Fruit fly (Drosophila melanogaster): ENCODE data around the gene Drsl5.

Gene Drsl5

dm6 chr3L:3300345-3300744 lies 16.2 kb upstream of the Drsl5 start (continued):
- TF ChIP-seq h (GFP tag; optimal IDR thresholded peaks at IDR 0.05) (peak; percentile 83), tai (GFP tag; optimal IDR thresholded peaks at IDR 0.05) (no peak), HLH106 (tag; optimal IDR thresholded peaks at IDR 0.05) (peak; percentile 63), Dif (GFP tag; optimal IDR thresholded peaks at IDR 0.05; ENCODE audit: partially characterized antibody) (no peak), Mio (GFP tag; optimal IDR thresholded peaks at IDR 0.05) (no peak), CG9705 (GFP tag; optimal IDR thresholded peaks at IDR 0.05) (no peak), Sp1 (GFP tag; optimal IDR thresholded peaks at IDR 0.05) (peak; percentile 47)

- TF ChIP-seq ey (GFP tag; optimal IDR thresholded peaks at IDR 0.05), result peak; percentile 76
- peak; percentile 13 for TF ChIP-seq CG32264 (GFP tag; optimal IDR thresholded peaks at IDR 0.05)
- TF ChIP-seq HLH106 (tag; optimal IDR thresholded peaks at IDR 0.05), result peak; percentile 40
- peak; percentile 47 for TF ChIP-seq psq (GFP tag; optimal IDR thresholded peaks at IDR 0.05)
- no peak for TF ChIP-seq dsf (GFP tag; optimal IDR thresholded peaks at IDR 0.05; ENCODE audit: borderline replicate concordance)
- peak; percentile 14 for TF ChIP-seq woc (GFP tag; optimal IDR thresholded peaks at IDR 0.05)
- no peak for TF ChIP-seq N (GFP tag; optimal IDR thresholded peaks at IDR 0.05)
- no peak for TF ChIP-seq Hr78 (GFP tag; optimal IDR thresholded peaks at IDR 0.05)
- no peak for TF ChIP-seq CG9705 (GFP tag; optimal IDR thresholded peaks at IDR 0.05)
- TF ChIP-seq brk (GFP tag; optimal IDR thresholded peaks at IDR 0.05), result peak; percentile 32
- no peak for TF ChIP-seq Myc (optimal IDR thresholded peaks at IDR 0.05)
- TF ChIP-seq Dif (GFP tag; optimal IDR thresholded peaks at IDR 0.05; ENCODE audit: partially characterized antibody), result no peak
- no peak for TF ChIP-seq pan (optimal IDR thresholded peaks at IDR 0.05)
- TF ChIP-seq rgr (GFP tag; optimal IDR thresholded peaks at IDR 0.05), result peak; percentile 79
- TF ChIP-seq Rel (GFP tag; optimal IDR thresholded peaks at IDR 0.05), result no peak
- TF ChIP-seq Rel (tag; optimal IDR thresholded peaks at IDR 0.05), result peak; percentile 8
- TF ChIP-seq lola (GFP tag; optimal IDR thresholded peaks at IDR 0.05), result no peak
- TF ChIP-seq Mio (GFP tag; optimal IDR thresholded peaks at IDR 0.05), result no peak
- TF ChIP-seq h (GFP tag; optimal IDR thresholded peaks at IDR 0.05), result peak; percentile 82
- TF ChIP-seq dmrt93B (GFP tag; optimal IDR thresholded peaks at IDR 0.05), result no peak
- TF ChIP-seq Vsx2 (GFP tag; optimal IDR thresholded peaks at IDR 0.05; ENCODE audit: partially characterized antibody), result no peak
- TF ChIP-seq fru (GFP tag; optimal IDR thresholded peaks at IDR 0.05), result peak; percentile 77
- peak; percentile 45 for TF ChIP-seq Sp1 (GFP tag; optimal IDR thresholded peaks at IDR 0.05)
- peak; percentile 61 for TF ChIP-seq CrebA (GFP tag; optimal IDR thresholded peaks at IDR 0.05; ENCODE audit: borderline replicate concordance)
- no peak for TF ChIP-seq Jra (GFP tag; optimal IDR thresholded peaks at IDR 0.05)
- TF ChIP-seq GATAd (GFP tag; optimal IDR thresholded peaks at IDR 0.05), result no peak
- TF ChIP-seq Abd-B (GFP tag; optimal IDR thresholded peaks at IDR 0.05), result no peak
- TF ChIP-seq sv (GFP tag; optimal IDR thresholded peaks at IDR 0.05), result peak; percentile 86
- TF ChIP-seq Hr83 (GFP tag; optimal IDR thresholded peaks at IDR 0.05; ENCODE audit: poor library complexity, severe bottlenecking), result no peak
- TF ChIP-seq jim (GFP tag; optimal IDR thresholded peaks at IDR 0.05), result no peak
- TF ChIP-seq sage (GFP tag; optimal IDR thresholded peaks at IDR 0.05), result no peak
- peak; percentile 35 for TF ChIP-seq tai (GFP tag; optimal IDR thresholded peaks at IDR 0.05)
- TF ChIP-seq usp (GFP tag; optimal IDR thresholded peaks at IDR 0.05), result no peak
- peak; percentile 50 for TF ChIP-seq br (GFP tag; optimal IDR thresholded peaks at IDR 0.05)
- peak; percentile 68 for TF ChIP-seq OdsH (GFP tag; optimal IDR thresholded peaks at IDR 0.05)
- no peak for TF ChIP-seq dl (GFP tag; optimal IDR thresholded peaks at IDR 0.05; ENCODE audit: insufficient read depth in 1 of 2, partially characterized antibody in 2 of 2)
- no peak for TF ChIP-seq Dfd (GFP tag; optimal IDR thresholded peaks at IDR 0.05)
- TF ChIP-seq foxo (GFP tag; optimal IDR thresholded peaks at IDR 0.05), result peak in 1 of 2 experiments; percentile 82
- TF ChIP-seq Hnf4 (GFP tag; optimal IDR thresholded peaks at IDR 0.05), result peak; percentile 55
Measured at dm6 chr3L:3301171-3301738, 15.3 kb upstream of the Drsl5 start.

- TF ChIP-seq Jra (GFP tag; optimal IDR thresholded peaks at IDR 0.05) (peak; percentile 63), Sp1 (GFP tag; optimal IDR thresholded peaks at IDR 0.05) (peak; percentile 98), Myc (optimal IDR thresholded peaks at IDR 0.05) (peak; percentile 93), Hr83 (GFP tag; optimal IDR thresholded peaks at IDR 0.05; ENCODE audit: poor library complexity, severe bottlenecking) (peak; percentile 83), pan (optimal IDR thresholded peaks at IDR 0.05) (no peak), dsf (GFP tag; optimal IDR thresholded peaks at IDR 0.05; ENCODE audit: borderline replicate concordance) (peak; percentile 43), usp (GFP tag; optimal IDR thresholded peaks at IDR 0.05) (no peak), dmrt93B (GFP tag; optimal IDR thresholded peaks at IDR 0.05) (peak; percentile 92), psq (GFP tag; optimal IDR thresholded peaks at IDR 0.05) (peak; percentile 94), sage (GFP tag; optimal IDR thresholded peaks at IDR 0.05) (peak; percentile 96), Hr78 (GFP tag; optimal IDR thresholded peaks at IDR 0.05) (no peak), ey (GFP tag; optimal IDR thresholded peaks at IDR 0.05) (peak; percentile 91), rgr (GFP tag; optimal IDR thresholded peaks at IDR 0.05) (peak; percentile 98), Vsx2 (GFP tag; optimal IDR thresholded peaks at IDR 0.05; ENCODE audit: partially characterized antibody) (no peak), sv (GFP tag; optimal IDR thresholded peaks at IDR 0.05) (peak; percentile 91), Dif (GFP tag; optimal IDR thresholded peaks at IDR 0.05; ENCODE audit: partially characterized antibody) (no peak), brk (GFP tag; optimal IDR thresholded peaks at IDR 0.05) (peak; percentile 93), foxo (GFP tag; optimal IDR thresholded peaks at IDR 0.05) (peak; percentile 76 to 96), br (GFP tag; optimal IDR thresholded peaks at IDR 0.05) (peak; percentile 90), HLH106 (tag; optimal IDR thresholded peaks at IDR 0.05) (peak; percentile 95), Hnf4 (GFP tag; optimal IDR thresholded peaks at IDR 0.05) (peak; percentile 86), jim (GFP tag; optimal IDR thresholded peaks at IDR 0.05) (no peak), CG32264 (GFP tag; optimal IDR thresholded peaks at IDR 0.05) (peak; percentile 90), OdsH (GFP tag; optimal IDR thresholded peaks at IDR 0.05) (peak; percentile 98), dl (GFP tag; optimal IDR thresholded peaks at IDR 0.05; ENCODE audit: insufficient read depth in 1 of 2, partially characterized antibody in 2 of 2) (no peak), Mio (GFP tag; optimal IDR thresholded peaks at IDR 0.05) (peak; percentile 26), fru (GFP tag; optimal IDR thresholded peaks at IDR 0.05) (peak; percentile 92), tai (GFP tag; optimal IDR thresholded peaks at IDR 0.05) (peak; percentile 72), h (GFP tag; optimal IDR thresholded peaks at IDR 0.05) (peak; percentile 99), lola (GFP tag; optimal IDR thresholded peaks at IDR 0.05) (no peak), Dfd (GFP tag; optimal IDR thresholded peaks at IDR 0.05) (no peak), Rel (GFP tag; optimal IDR thresholded peaks at IDR 0.05) (peak; percentile 70), Rel (tag; optimal IDR thresholded peaks at IDR 0.05) (peak; percentile 92), GATAd (GFP tag; optimal IDR thresholded peaks at IDR 0.05) (peak; percentile 16)
Measured at dm6 chr3L:3303087-3303526, 13.5 kb upstream of the Drsl5 start, which contains the start of gene CG14968. CG14968 (minus strand) TSS chr3L:3303112.

All from whole organism, wandering third instar larva.